Worm (Caenorhabditis elegans): Measurements from ENCODE around the gene M79.2.

ce11 chrX:10593756-10594376 lies 34.7 kb downstream of the M79.2 start:
- TF ChIP-seq ztf-11 (tag; optimal IDR thresholded peaks at IDR 0.05) (no peak), unc-62 (GFP tag; optimal IDR thresholded peaks at IDR 0.05) (no peak), ztf-4 (tag; optimal IDR thresholded peaks at IDR 0.05) (no peak), C34F6.9 (tag; optimal IDR thresholded peaks at IDR 0.05) (no peak), gmeb-1 (tag; optimal IDR thresholded peaks at IDR 0.05) (no peak), nhr-237 (tag; optimal IDR thresholded peaks at IDR 0.05) (no peak), egl-27 (tag; optimal IDR thresholded peaks at IDR 0.05) (no peak), ceh-82 (tag; optimal IDR thresholded peaks at IDR 0.05) (no peak), elt-1 (tag; optimal IDR thresholded peaks at IDR 0.05) (no peak), nhr-11 (tag; optimal IDR thresholded peaks at IDR 0.05) (no peak), nhr-25 (tag; optimal IDR thresholded peaks at IDR 0.05) (peak; percentile 15), nhr-23 (tag; optimal IDR thresholded peaks at IDR 0.05) (no peak), mdl-1 (tag; optimal IDR thresholded peaks at IDR 0.05) (no peak), unc-55 (GFP tag; optimal IDR thresholded peaks at IDR 0.05) (no peak)
